Worm (Caenorhabditis elegans) whole organism, mixed stage, embryonic: ENCODE data around the gene tag-297.

Experiments used
- M03D4.4 ChIP-seq: sonication (generic microtip); optimal IDR thresholded peaks from 2 replicates; lab custom pipeline; 2017; ENCODE audit warnings: mild to moderate bottlenecking, missing genetic modification characterization, missing compliant biosample characterization
- blmp-1 ChIP-seq: fragments of 150-350 bp; optimal IDR thresholded peaks from 2 replicates; lab custom pipeline; 2014; ENCODE audit warnings: missing biosample characterization, missing genetic modification characterization
- ces-1 ChIP-seq: fragments of 150-350 bp; optimal IDR thresholded peaks from 2 replicates; lab custom pipeline; 2014; ENCODE audit warnings: missing biosample characterization, missing genetic modification reagents, missing genetic modification characterization
- elt-3 ChIP-seq: fragments of 150-350 bp; optimal IDR thresholded peaks from 2 replicates; lab custom pipeline; 2014; ENCODE audit warnings: missing biosample characterization, missing genetic modification characterization
- hlh-1 ChIP-seq: fragments of 150-350 bp; optimal IDR thresholded peaks from 2 replicates; lab custom pipeline; 2014; ENCODE audit warnings: missing biosample characterization, missing genetic modification reagents, missing genetic modification characterization
- lin-13 ChIP-seq: fragments of 150-350 bp; optimal IDR thresholded peaks from 2 replicates; lab custom pipeline; 2014; ENCODE audit warnings: missing biosample characterization, missing genetic modification characterization
- lsy-2 ChIP-seq: fragments of 150-350 bp; optimal IDR thresholded peaks from 2 replicates; lab custom pipeline; 2014; ENCODE audit warnings: missing biosample characterization, missing genetic modification characterization
- nhr-12 ChIP-seq: fragments of 150-350 bp; optimal IDR thresholded peaks from 2 replicates; lab custom pipeline; 2014; ENCODE audit warnings: missing biosample characterization, missing genetic modification characterization
- nhr-237 ChIP-seq: fragments of 150-350 bp; optimal IDR thresholded peaks from 2 replicates; lab custom pipeline; 2014; ENCODE audit warnings: missing biosample characterization, missing genetic modification characterization
- nhr-28 ChIP-seq: fragments of 150-350 bp; optimal IDR thresholded peaks from 2 replicates; lab custom pipeline; 2014; ENCODE audit warnings: missing biosample characterization, missing genetic modification characterization
- snpc-4 ChIP-seq: fragments of 150-350 bp; optimal IDR thresholded peaks from 2 replicates; lab custom pipeline; 2014; ENCODE audit warnings: missing biosample characterization, missing genetic modification characterization
- unc-120 ChIP-seq: sonication (generic microtip); optimal IDR thresholded peaks from 2 replicates; lab custom pipeline; 2017; ENCODE audit warnings: missing genetic modification characterization, missing compliant biosample characterization; ENCODE audit not compliant: poor library complexity, severe bottlenecking
- unc-39 ChIP-seq: fragments of 150-350 bp; optimal IDR thresholded peaks from 2 replicates; lab custom pipeline; 2014; ENCODE audit warnings: missing biosample characterization, missing genetic modification characterization
- unc-62 ChIP-seq: fragments of 150-350 bp; optimal IDR thresholded peaks from 2 replicates; lab custom pipeline; 2014; ENCODE audit warnings: missing biosample characterization, missing genetic modification reagents, missing genetic modification characterization

ce11 chrII:14668608-14669007 is 41.2 kb downstream of the tag-297 start:
- TF ChIP-seq nhr-12, result no peak
- no peak for TF ChIP-seq blmp-1 (tag; lab: Kevin White, UChicago)
- no peak for TF ChIP-seq unc-120 (tag; lab: Kevin White, UChicago)
- TF ChIP-seq ces-1, result no peak
- TF ChIP-seq unc-62 (GFP tag; lab: Kevin White, UChicago), result no peak
- no peak for TF ChIP-seq unc-39 (tag; lab: Kevin White, UChicago)
- no peak for TF ChIP-seq elt-3
- no peak for TF ChIP-seq nhr-28 (tag; lab: Kevin White, UChicago)
- no peak for TF ChIP-seq lin-13 (tag; lab: Kevin White, UChicago)
- TF ChIP-seq nhr-237 (tag; lab: Kevin White, UChicago), result no peak
- TF ChIP-seq snpc-4 (tag; lab: Kevin White, UChicago), result no peak
- TF ChIP-seq lsy-2, result no peak
- no peak for TF ChIP-seq M03D4.4
- TF ChIP-seq hlh-1 (tag; lab: Kevin White, UChicago), result no peak
